Fruit fly (Drosophila melanogaster) whole organism, embryonic: ENCODE results near the gene PIG-U.

Experiments
- ATbp ChIP-seq: fragments of 200-800 bp; sonication (Bioruptor generic); optimal IDR thresholded peaks from 2 replicates; lab custom pipeline; 2017; ENCODE audit warnings: missing biosample characterization, mild to moderate bottlenecking, missing genetic modification characterization, missing genetic modification reagents
- Atf3 ChIP-seq: fragments of 200-800 bp; sonication (Bioruptor generic); optimal IDR thresholded peaks from 3 replicates; lab custom pipeline; 2016; ENCODE audit warnings: missing biosample characterization, missing genetic modification characterization
- CG11247 ChIP-seq: fragments of 200-800 bp; sonication (Bioruptor generic); IDR thresholded peaks from 2 replicates; pipeline ENCODE4 v1.3.6; 2022; ENCODE audit warnings: missing biosample characterization, missing genetic modification characterization
- CG11723 ChIP-seq: fragments of 200-800 bp; sonication (Bioruptor generic); optimal IDR thresholded peaks from 2 replicates; lab custom pipeline; 2017; ENCODE audit warnings: missing biosample characterization, mild to moderate bottlenecking, missing genetic modification characterization
- CG12769 ChIP-seq: fragments of 200-800 bp; sonication (Bioruptor generic); optimal IDR thresholded peaks from 2 replicates; lab custom pipeline; 2019; ENCODE audit warnings: missing biosample characterization, mild to moderate bottlenecking, missing genetic modification characterization, moderate library complexity
- CG13424 ChIP-seq: fragments of 200-800 bp; sonication (Bioruptor generic); optimal IDR thresholded peaks from 2 replicates; lab custom pipeline; 2019; ENCODE audit warnings: missing biosample characterization, mild to moderate bottlenecking, missing genetic modification characterization, moderate library complexity
- CG18262 ChIP-seq: fragments of 200-800 bp; optimal IDR thresholded peaks from 3 replicates; lab custom pipeline; 2019; ENCODE audit warnings: missing biosample characterization, mild to moderate bottlenecking, missing genetic modification characterization, moderate library complexity
- CG2202 ChIP-seq: fragments of 200-800 bp; sonication (Bioruptor generic); optimal IDR thresholded peaks from 2 replicates; lab custom pipeline; 2018; ENCODE audit warnings: missing biosample characterization, mild to moderate bottlenecking, missing genetic modification characterization
- CG30431 ChIP-seq: fragments of 200-800 bp; sonication (Bioruptor generic); optimal IDR thresholded peaks from 2 replicates; lab custom pipeline; 2017; ENCODE audit warnings: missing biosample characterization, missing genetic modification characterization
- CG31388 ChIP-seq: fragments of 200-800 bp; sonication (Bioruptor generic); optimal IDR thresholded peaks from 2 replicates; lab custom pipeline; 2016; ENCODE audit warnings: missing biosample characterization, missing genetic modification characterization
- CG32767 ChIP-seq: fragments of 200-800 bp; sonication (Bioruptor generic); IDR thresholded peaks from 2 replicates; pipeline ENCODE4 v1.3.6; 2022; ENCODE audit warnings: missing biosample characterization, missing genetic modification characterization
- CG3407 ChIP-seq: fragments of 200-800 bp; sonication (Bioruptor generic); optimal IDR thresholded peaks from 2 replicates; lab custom pipeline; 2018; ENCODE audit warnings: missing biosample characterization, mild to moderate bottlenecking, missing genetic modification characterization
- CG3726 ChIP-seq: fragments of 200-800 bp; sonication (Bioruptor generic); IDR thresholded peaks from 3 replicates; pipeline ENCODE4, ENCODE4 v1.3.6; 2022; ENCODE audit warnings: missing biosample characterization, missing genetic modification characterization
- CG4360 ChIP-seq: fragments of 200-800 bp; sonication (Bioruptor generic); IDR thresholded peaks from 2 replicates; pipeline ENCODE4 v1.3.6; 2022; ENCODE audit warnings: missing biosample characterization, missing genetic modification characterization
- CG6272 ChIP-seq: fragments of 200-800 bp; sonication (Bioruptor generic); IDR thresholded peaks from 2 replicates; pipeline ENCODE4 v1.3.6; 2022; ENCODE audit warnings: missing biosample characterization, missing genetic modification characterization
- CG6791 ChIP-seq: fragments of 200-800 bp; sonication (Bioruptor generic); IDR thresholded peaks from 3 replicates; pipeline ENCODE4 v1.3.6; 2022; ENCODE audit warnings: missing biosample characterization, missing genetic modification characterization; ENCODE audit not compliant: partially characterized antibody
- CG7745 ChIP-seq: fragments of 200-800 bp; sonication (Bioruptor generic); optimal IDR thresholded peaks from 2 replicates; lab custom pipeline; 2018; ENCODE audit warnings: missing biosample characterization, mild to moderate bottlenecking, missing genetic modification characterization, moderate library complexity
- CG7963 ChIP-seq: fragments of 200-800 bp; sonication (Bioruptor generic); IDR thresholded peaks from 3 replicates; pipeline ENCODE4 v1.3.6; 2022; ENCODE audit warnings: missing biosample characterization, missing genetic modification characterization; ENCODE audit not compliant: partially characterized antibody
- CG8388 ChIP-seq: fragments of 200-800 bp; sonication (Bioruptor generic); optimal IDR thresholded peaks from 2 replicates; lab custom pipeline; 2019; ENCODE audit warnings: missing biosample characterization, mild to moderate bottlenecking, missing genetic modification characterization, moderate library complexity
- CG9817 ChIP-seq: fragments of 200-800 bp; sonication (Bioruptor generic); optimal IDR thresholded peaks from 2 replicates; lab custom pipeline; 2018; ENCODE audit warnings: missing biosample characterization, mild to moderate bottlenecking, missing genetic modification characterization, moderate library complexity
- Chrac-16 ChIP-seq: fragments of 200-800 bp; sonication (Bioruptor generic); optimal IDR thresholded peaks from 3 replicates; lab custom pipeline; 2016; ENCODE audit warnings: missing biosample characterization, missing genetic modification characterization
- D ChIP-seq, 2 experiments: fragments of 200-800 bp in 1 of 2; fragments of >200 bp in 1 of 2; sonication (Bioruptor generic) in 1 of 2; optimal IDR thresholded peaks; 2 replicates in 1 of 2; 3 replicates in 1 of 2; lab custom pipeline; 2017; ENCODE audit warnings: mild to moderate bottlenecking in 1 of 2, missing biosample characterization in 1 of 2, missing genetic modification characterization in 1 of 2, missing genetic modification reagents in 1 of 2
- Dbx ChIP-seq: fragments of 200-800 bp; sonication (Bioruptor generic); IDR thresholded peaks from 3 replicates; pipeline ENCODE4 v1.3.6; 2022; ENCODE audit warnings: missing biosample characterization, missing genetic modification characterization
- E2f1 ChIP-seq: fragments of 200-800 bp; sonication (Bioruptor generic); IDR thresholded peaks from 2 replicates; pipeline ENCODE4 v1.3.6; 2022; ENCODE audit warnings: missing biosample characterization, missing genetic modification characterization
- E2f2 ChIP-seq: fragments of 200-800 bp; sonication (Bioruptor generic); IDR thresholded peaks from 2 replicates; pipeline ENCODE4 v1.3.6; 2022; ENCODE audit warnings: missing biosample characterization, missing genetic modification characterization
- Fer3 ChIP-seq: fragments of 200-800 bp; sonication (Bioruptor generic); optimal IDR thresholded peaks from 2 replicates; lab custom pipeline; 2018; ENCODE audit warnings: missing biosample characterization, mild to moderate bottlenecking, missing genetic modification characterization, moderate library complexity
- HHEX ChIP-seq: fragments of 200-800 bp; sonication (Bioruptor generic); optimal IDR thresholded peaks from 3 replicates; lab custom pipeline; 2017; ENCODE audit warnings: missing biosample characterization, mild to moderate bottlenecking, missing genetic modification characterization, missing genetic modification reagents
- Hsf ChIP-seq: fragments of 200-800 bp; sonication (Bioruptor generic); optimal IDR thresholded peaks from 3 replicates; lab custom pipeline; 2016; ENCODE audit warnings: missing biosample characterization, missing genetic modification characterization
- Lhr ChIP-seq: fragments of 200-800 bp; sonication (Bioruptor generic); optimal IDR thresholded peaks from 3 replicates; lab custom pipeline; 2017; ENCODE audit warnings: mild to moderate bottlenecking, missing biosample characterization, missing genetic modification reagents, missing genetic modification characterization
- MTF-1 ChIP-seq: fragments of 200-800 bp; sonication (Bioruptor generic); optimal IDR thresholded peaks from 2 replicates; lab custom pipeline; 2018; ENCODE audit warnings: missing biosample characterization, mild to moderate bottlenecking, missing genetic modification characterization, borderline replicate concordance
- Neu2 ChIP-seq: fragments of 200-800 bp; sonication (Bioruptor generic); optimal IDR thresholded peaks from 3 replicates; lab custom pipeline; 2016; ENCODE audit warnings: missing biosample characterization, missing genetic modification characterization, borderline replicate concordance
- Optix ChIP-seq: fragments of 200-800 bp; sonication (Bioruptor generic); IDR thresholded peaks from 3 replicates; pipeline ENCODE4 v1.3.6; 2022; ENCODE audit warnings: missing biosample characterization, missing genetic modification characterization
- ac ChIP-seq: fragments of 200-800 bp; sonication (Bioruptor generic); optimal IDR thresholded peaks from 3 replicates; lab custom pipeline; 2017; ENCODE audit warnings: missing biosample characterization, mild to moderate bottlenecking, missing genetic modification characterization
- ara ChIP-seq: fragments of 200-800 bp; sonication (Bioruptor generic); IDR thresholded peaks from 2 replicates; pipeline ENCODE4 v1.3.6; 2022; ENCODE audit warnings: missing biosample characterization, missing genetic modification characterization
- ase ChIP-seq: fragments of 200-800 bp; sonication (Bioruptor generic); IDR thresholded peaks from 3 replicates; pipeline ENCODE4 v1.3.6; 2022; ENCODE audit warnings: missing biosample characterization, missing genetic modification characterization
- bcd ChIP-seq: fragments of 200-800 bp; sonication (Bioruptor generic); optimal IDR thresholded peaks from 2 replicates; lab custom pipeline; 2017; ENCODE audit warnings: missing biosample characterization, mild to moderate bottlenecking, missing genetic modification characterization
- bowl ChIP-seq: fragments of 200-800 bp; sonication (Bioruptor generic); IDR thresholded peaks from 2 replicates; pipeline ENCODE4 v1.3.6; 2022; ENCODE audit warnings: missing biosample characterization, missing genetic modification characterization
- chif ChIP-seq, 2 experiments: fragments of 200-800 bp; sonication (Bioruptor generic); optimal IDR thresholded peaks; 3 replicates each; lab custom pipeline; 2016; ENCODE audit warnings: missing biosample characterization in 2 of 2, missing genetic modification characterization in 2 of 2
- dan ChIP-seq: fragments of 200-800 bp; sonication (Bioruptor generic); IDR thresholded peaks from 2 replicates; pipeline ENCODE4 v1.3.6; 2022; ENCODE audit warnings: missing biosample characterization, missing genetic modification characterization
- fd3F ChIP-seq: fragments of 200-800 bp; sonication (Bioruptor generic); optimal IDR thresholded peaks from 2 replicates; lab custom pipeline; 2018; ENCODE audit warnings: missing biosample characterization, mild to moderate bottlenecking, missing genetic modification characterization, moderate library complexity
- gcm ChIP-seq: fragments of 200-800 bp; sonication (Bioruptor generic); optimal IDR thresholded peaks from 2 replicates; lab custom pipeline; 2019; ENCODE audit warnings: missing biosample characterization, mild to moderate bottlenecking, missing genetic modification characterization, moderate library complexity
- grn ChIP-seq: fragments of 200-800 bp; sonication (Bioruptor generic); optimal IDR thresholded peaks from 3 replicates; lab custom pipeline; 2017; ENCODE audit warnings: missing biosample characterization, missing genetic modification characterization
- nau ChIP-seq: fragments of 200-800 bp; sonication (Bioruptor generic); optimal IDR thresholded peaks from 3 replicates; lab custom pipeline; 2017; ENCODE audit warnings: missing biosample characterization, mild to moderate bottlenecking, missing genetic modification characterization, missing genetic modification reagents
- oc ChIP-seq: fragments of 200-800 bp; sonication (Bioruptor generic); optimal IDR thresholded peaks from 2 replicates; lab custom pipeline; 2018; ENCODE audit warnings: missing biosample characterization, mild to moderate bottlenecking, missing genetic modification characterization, moderate library complexity
- onecut ChIP-seq: fragments of 200-800 bp; sonication (Bioruptor generic); IDR thresholded peaks from 2 replicates; pipeline ENCODE4 v1.3.6; 2022; ENCODE audit warnings: missing biosample characterization, missing genetic modification characterization
- so ChIP-seq: fragments of 200-800 bp; sonication (Bioruptor generic); IDR thresholded peaks from 3 replicates; pipeline ENCODE4 v1.3.6; 2022; ENCODE audit warnings: missing biosample characterization, missing genetic modification characterization
- toy ChIP-seq: fragments of 200-800 bp; sonication (Bioruptor generic); IDR thresholded peaks from 2 replicates; pipeline ENCODE4 v1.3.6; 2022; ENCODE audit warnings: missing biosample characterization, missing genetic modification characterization
- vnd ChIP-seq: fragments of 200-800 bp; sonication (Bioruptor generic); IDR thresholded peaks from 3 replicates; pipeline ENCODE4 v1.3.6; 2022; ENCODE audit warnings: missing biosample characterization, missing genetic modification characterization; ENCODE audit not compliant: partially characterized antibody

Gene PIG-U

DNA sequence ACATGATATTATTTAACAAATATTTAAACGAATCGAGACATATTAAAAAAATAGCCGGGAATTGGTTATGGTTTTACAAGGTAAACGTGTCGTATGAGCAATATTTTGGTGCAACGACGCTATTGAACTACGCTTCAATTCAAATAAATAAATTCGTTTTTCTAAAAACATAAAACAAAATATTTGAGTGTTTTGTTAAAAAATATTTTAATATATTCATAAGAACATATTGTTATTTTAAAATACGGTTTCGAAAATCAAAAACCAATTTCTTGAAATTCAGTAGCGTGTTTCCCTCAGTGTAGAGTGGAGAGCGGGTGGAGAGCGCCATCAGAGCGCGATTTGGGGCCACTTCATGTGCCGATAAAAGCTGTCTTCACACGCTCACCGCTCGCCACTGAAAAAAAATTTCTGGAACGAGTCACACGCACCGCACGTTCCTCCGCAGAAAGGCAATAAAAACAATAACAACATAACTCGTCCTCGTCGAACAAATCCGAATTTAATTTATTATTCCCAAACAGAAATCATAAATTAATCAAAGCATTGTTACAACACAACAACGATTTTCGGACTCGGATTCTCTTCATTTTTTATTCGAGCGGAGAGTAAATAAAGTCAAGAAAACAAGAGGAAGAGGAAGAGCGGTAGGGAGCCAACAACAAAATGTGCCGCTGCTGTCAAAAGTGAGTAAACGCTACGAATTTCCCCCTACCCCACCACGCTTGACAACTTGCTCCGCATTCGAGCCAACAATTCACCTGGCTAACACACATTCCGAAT lies 20.7 kb downstream of the PIG-U start (continued):
- TF ChIP-seq dan (no peak), HHEX (GFP tag; lab: Kevin White, UChicago) (peak; percentile 94), CG12769 (peak; percentile 78), Atf3 (GFP tag; lab: Kevin White, UChicago) (no peak), CG11723 (GFP tag; lab: Kevin White, UChicago) (peak; percentile 91), Dbx (GFP tag; lab: Robert Waterston, UW) (peak; percentile 41; the same call in 1 of the 3 replicates), CG11247 (GFP tag; lab: Robert Waterston, UW) (peak; percentile 73), CG32767 (GFP tag; lab: Robert Waterston, UW) (peak; percentile 73), bcd (GFP tag; lab: Kevin White, UChicago) (peak; percentile 94), CG3407 (GFP tag; lab: Kevin White, UChicago) (peak; percentile 88), ATbp (GFP tag; lab: Kevin White, UChicago) (peak; percentile 83), oc (tag; lab: Kevin White, UChicago) (peak; percentile 14), ara (peak; percentile 75), bowl (GFP tag; lab: Robert Waterston, UW) (no peak), MTF-1 (GFP tag; lab: Kevin White, UChicago) (peak; percentile 65), CG3726 (GFP tag; lab: Robert Waterston, UW) (peak; percentile 13; the same call in 2 of the 3 replicates), grn (GFP tag; lab: Kevin White, UChicago) (no peak), CG31388 (GFP tag; lab: Kevin White, UChicago) (peak; percentile 48), CG9817 (peak; percentile 75), toy (GFP tag; lab: Robert Waterston, UW) (peak; percentile 45; the same call in 1 of the 2 replicates), CG6791 (GFP tag; lab: Robert Waterston, UW) (no peak), CG4360 (GFP tag; lab: Robert Waterston, UW) (no peak; the same call in 1 of the 2 replicates), Optix (GFP tag; lab: Robert Waterston, UW) (peak; percentile 62; the same call in 2 of the 3 replicates), CG30431 (peak; percentile 79), CG7963 (no peak), CG2202 (peak; percentile 81), chif (GFP tag; optimal IDR thresholded peaks at IDR 0.05; lab: Kevin White, UChicago) (peak in 1 of 2 experiments; percentile 71), E2f1 (peak; percentile 84), CG7745 (tag; lab: Kevin White, UChicago) (no peak), Fer3 (tag; lab: Kevin White, UChicago) (peak; percentile 85), onecut (GFP tag; lab: Robert Waterston, UW) (no peak; the same call in 1 of the 2 replicates), Hsf (GFP tag; lab: Kevin White, UChicago) (peak; percentile 77), CG8388 (GFP tag; lab: Kevin White, UChicago) (peak; percentile 89), so (GFP tag; lab: Robert Waterston, UW) (peak; percentile 76; the same call in 1 of the 3 replicates), CG13424 (tag; lab: Kevin White, UChicago) (peak; percentile 97), vnd (no peak), ac (GFP tag; lab: Kevin White, UChicago) (peak; percentile 44), fd3F (GFP tag; lab: Kevin White, UChicago) (peak; percentile 59), nau (peak; percentile 9), Lhr (peak; percentile 59), CG6272 (GFP tag; lab: Robert Waterston, UW) (peak; percentile 59), CG18262 (peak; percentile 98), Neu2 (no peak), Chrac-16 (peak; percentile 75), ase (GFP tag; lab: Robert Waterston, UW) (peak; percentile 68), gcm (peak; percentile 91), E2f2 (peak; percentile 59), D (optimal IDR thresholded peaks at IDR 0.05; lab: Kevin White, UChicago) (no peak), D (GFP tag; optimal IDR thresholded peaks at IDR 0.05; lab: Kevin White, UChicago) (peak; percentile 94)
